Worm (Caenorhabditis elegans) whole organism, midembryonic: ENCODE results near the gene E02A10.3.

ENCODE experiments used
- cog-1 ChIP-seq: sonication (generic microtip); optimal IDR thresholded peaks from 2 replicates; lab custom pipeline; 2016; ENCODE audit warnings: missing genetic modification characterization, missing compliant biosample characterization
- flt-1 ChIP-seq: fragments of 200-800 bp; sonication (Bioruptor generic); IDR thresholded peaks from 2 replicates; pipeline ENCODE4 v1.3.6; 2022; ENCODE audit warnings: missing genetic modification characterization, missing compliant biosample characterization
- klf-2 ChIP-seq: fragments of 200-800 bp; sonication (Bioruptor generic); conservative IDR thresholded peaks from 2 replicates; pipeline ENCODE4 v1.3.6; 2022; ENCODE audit warnings: missing genetic modification reagents, missing genetic modification characterization, missing compliant biosample characterization
- ref-1 ChIP-seq: fragments of 200-800 bp; sonication (Bioruptor generic); conservative IDR thresholded peaks from 2 replicates; pipeline ENCODE4 v1.3.6; 2022; ENCODE audit warnings: missing genetic modification reagents, missing genetic modification characterization, missing compliant biosample characterization
- ztf-23 ChIP-seq: fragments of 200-800 bp; sonication (Bioruptor generic); IDR thresholded peaks from 2 replicates; pipeline ENCODE4 v1.3.6; 2022; ENCODE audit warnings: missing genetic modification reagents, missing genetic modification characterization, missing compliant biosample characterization

ce11 chrV:12536409-12537038 lies 42.9 kb upstream of the E02A10.3 start:
- no peak for TF ChIP-seq flt-1 (GFP tag; lab: Robert Waterston, UW)
- no peak for TF ChIP-seq cog-1 (tag; lab: Kevin White, UChicago)
- TF ChIP-seq ztf-23 (GFP tag; lab: Robert Waterston, UW) = no peak
- no peak for TF ChIP-seq ref-1 (GFP tag; lab: Robert Waterston, UW)
- TF ChIP-seq klf-2 = no peak
